Fruit fly (Drosophila melanogaster) Kc167 (cell line): ENCODE results near the gene obst-H.

Experiments
- Myc ChIP-seq: fragments of >200 bp; optimal IDR thresholded peaks from 2 replicates; lab custom pipeline; 2017; ENCODE audit warnings: missing external identifiers
- Sin3A ChIP-seq: fragments of >200 bp; optimal IDR thresholded peaks from 2 replicates; lab custom pipeline; 2018; ENCODE audit warnings: missing external identifiers
- h ChIP-seq: fragments of >200 bp; optimal IDR thresholded peaks from 3 replicates; lab custom pipeline; 2018; ENCODE audit warnings: missing external identifiers
- insv ChIP-seq: fragments of >200 bp; optimal IDR thresholded peaks from 3 replicates; lab custom pipeline; 2018; ENCODE audit warnings: missing external identifiers
- psq ChIP-seq: fragments of >200 bp; optimal IDR thresholded peaks from 2 replicates; lab custom pipeline; 2017; ENCODE audit warnings: missing external identifiers
- ttk ChIP-seq: sonication (Bioruptor generic); optimal IDR thresholded peaks from 2 replicates; lab custom pipeline; 2017; ENCODE audit warnings: missing external identifiers

- TF ChIP-seq psq (lab: Kevin White, UChicago) (no peak), Myc (lab: Kevin White, UChicago) (no peak), h (lab: Kevin White, UChicago) (no peak), Sin3A (lab: Kevin White, UChicago) (no peak), insv (lab: Kevin White, UChicago) (no peak), ttk (lab: Kevin White, UChicago) (no peak)
Observed at dm6 chr3L:15510787-15511186, 18.3 kb downstream of the obst-H start, which contains the start of gene MsrA.
